Fruit fly (Drosophila melanogaster) whole organism, prepupa: ENCODE data around the gene Dyro.
A peak's percentile ranks its signal among the peaks of the same experiment; 100 is the strongest.

ENCODE experiments used
- CG10631 ChIP-seq: fragments of 200-800 bp; sonication (Bioruptor generic); optimal IDR thresholded peaks from 2 replicates; lab custom pipeline; 2016; ENCODE audit warnings: missing biosample characterization, missing genetic modification characterization
- CG11294 ChIP-seq: fragments of 200-800 bp; sonication (Bioruptor generic); IDR thresholded peaks from 2 replicates; pipeline ENCODE4 v1.3.6; 2022; ENCODE audit warnings: missing biosample characterization, missing genetic modification characterization
- CG11762 ChIP-seq: fragments of 200-800 bp; sonication (Bioruptor generic); optimal IDR thresholded peaks from 3 replicates; lab custom pipeline; 2016; ENCODE audit warnings: missing biosample characterization, missing genetic modification characterization; ENCODE audit not compliant: insufficient read depth
- CG11902 ChIP-seq: fragments of 200-800 bp; sonication (Bioruptor generic); optimal IDR thresholded peaks from 3 replicates; lab custom pipeline; 2016; ENCODE audit warnings: missing biosample characterization, missing genetic modification characterization
- CG15336 ChIP-seq: fragments of 200-800 bp; sonication (Bioruptor generic); IDR thresholded peaks from 2 replicates; pipeline ENCODE4 v1.3.6; 2022; ENCODE audit warnings: missing biosample characterization, missing genetic modification characterization
- CG1621 ChIP-seq: fragments of 200-800 bp; sonication (Bioruptor generic); optimal IDR thresholded peaks from 3 replicates; lab custom pipeline; 2018; ENCODE audit warnings: missing biosample characterization, mild to moderate bottlenecking, missing genetic modification characterization
- CG16779 ChIP-seq: fragments of 200-800 bp; sonication (Bioruptor generic); optimal IDR thresholded peaks from 3 replicates; lab custom pipeline; 2017; ENCODE audit warnings: missing biosample characterization, mild to moderate bottlenecking, missing genetic modification characterization
- CG3032 ChIP-seq: fragments of 200-800 bp; optimal IDR thresholded peaks from 2 replicates; lab custom pipeline; 2019; ENCODE audit warnings: missing biosample characterization, mild to moderate bottlenecking, missing genetic modification characterization, moderate library complexity
- CG31627 ChIP-seq: fragments of 200-800 bp; sonication (Bioruptor generic); optimal IDR thresholded peaks from 3 replicates; lab custom pipeline; 2016; ENCODE audit warnings: missing biosample characterization, missing genetic modification characterization
- CG32006 ChIP-seq: fragments of 200-800 bp; sonication (Bioruptor generic); optimal IDR thresholded peaks from 3 replicates; lab custom pipeline; 2017; ENCODE audit warnings: missing biosample characterization, mild to moderate bottlenecking, missing genetic modification characterization
- CG34406 ChIP-seq: fragments of 200-800 bp; sonication (Bioruptor generic); optimal IDR thresholded peaks from 3 replicates; lab custom pipeline; 2016; ENCODE audit warnings: missing biosample characterization, missing genetic modification characterization
- CG3919 ChIP-seq: fragments of 200-800 bp; sonication (Bioruptor generic); optimal IDR thresholded peaks from 3 replicates; lab custom pipeline; 2016; ENCODE audit warnings: missing biosample characterization, missing genetic modification characterization
- CG4318 ChIP-seq: fragments of 200-800 bp; sonication (Bioruptor generic); optimal IDR thresholded peaks from 3 replicates; lab custom pipeline; 2017; ENCODE audit warnings: missing biosample characterization, mild to moderate bottlenecking, missing genetic modification characterization
- CG7368 ChIP-seq: fragments of 200-800 bp; sonication (Bioruptor generic); optimal IDR thresholded peaks from 3 replicates; lab custom pipeline; 2016; ENCODE audit warnings: missing biosample characterization, missing genetic modification characterization
- CG8119 ChIP-seq: fragments of 200-800 bp; sonication (Bioruptor generic); IDR thresholded peaks from 3 replicates; pipeline ENCODE4 v1.3.6; 2022; ENCODE audit warnings: missing biosample characterization, missing genetic modification characterization
- CG8319 ChIP-seq: fragments of 200-800 bp; sonication (Bioruptor generic); optimal IDR thresholded peaks from 3 replicates; lab custom pipeline; 2016; ENCODE audit warnings: missing biosample characterization, missing genetic modification characterization
- CG8632 ChIP-seq: fragments of 200-800 bp; sonication (Bioruptor generic); optimal IDR thresholded peaks from 3 replicates; lab custom pipeline; 2016; ENCODE audit warnings: missing biosample characterization, missing genetic modification characterization
- CG9139 ChIP-seq: fragments of 200-800 bp; sonication (Bioruptor generic); optimal IDR thresholded peaks from 3 replicates; lab custom pipeline; 2017; ENCODE audit warnings: missing biosample characterization, mild to moderate bottlenecking, missing genetic modification characterization
- Eip75B ChIP-seq: fragments of 200-800 bp; sonication (Bioruptor generic); optimal IDR thresholded peaks from 3 replicates; lab custom pipeline; 2016; ENCODE audit warnings: missing biosample characterization, missing genetic modification characterization
- Eip78C ChIP-seq: fragments of 200-800 bp; sonication (Bioruptor generic); peaks from one replicate; lab custom pipeline; 2016; ENCODE audit warnings: missing biosample characterization, missing genetic modification characterization
- Eip93F ChIP-seq: fragments of 200-800 bp; sonication (Bioruptor generic); optimal IDR thresholded peaks from 2 replicates; lab custom pipeline; 2016; ENCODE audit warnings: missing biosample characterization, mild to moderate bottlenecking, missing genetic modification characterization
- Ets21C ChIP-seq: fragments of 200-800 bp; sonication (Bioruptor generic); optimal IDR thresholded peaks from 3 replicates; lab custom pipeline; 2016; ENCODE audit warnings: missing biosample characterization, missing genetic modification characterization
- Ets96B ChIP-seq: fragments of 200-800 bp; optimal IDR thresholded peaks from 2 replicates; lab custom pipeline; 2019; ENCODE audit warnings: missing biosample characterization, mild to moderate bottlenecking, missing genetic modification characterization, moderate library complexity
- Hr38 ChIP-seq: sonication (Bioruptor generic); optimal IDR thresholded peaks from 2 replicates; lab custom pipeline; 2016; ENCODE audit warnings: missing biosample characterization, missing genetic modification characterization
- Hr39 ChIP-seq: fragments of 200-800 bp; sonication (Bioruptor generic); optimal IDR thresholded peaks from 2 replicates; lab custom pipeline; 2016; ENCODE audit warnings: missing biosample characterization, missing genetic modification characterization
- Hr4 ChIP-seq: fragments of 200-800 bp; sonication (Bioruptor generic); optimal IDR thresholded peaks from 3 replicates; lab custom pipeline; 2016; ENCODE audit warnings: missing biosample characterization, missing genetic modification characterization
- Lpt ChIP-seq: fragments of 200-800 bp; sonication (Bioruptor generic); optimal IDR thresholded peaks from 3 replicates; lab custom pipeline; 2016; ENCODE audit warnings: missing biosample characterization, missing genetic modification characterization
- Met ChIP-seq: fragments of 200-800 bp; sonication (Bioruptor generic); optimal IDR thresholded peaks from 3 replicates; lab custom pipeline; 2016; ENCODE audit warnings: missing biosample characterization, missing genetic modification characterization
- OdsH ChIP-seq: fragments of 200-800 bp; sonication (Bioruptor generic); optimal IDR thresholded peaks from 3 replicates; lab custom pipeline; 2016; ENCODE audit warnings: missing biosample characterization, missing genetic modification characterization
- Smox ChIP-seq: fragments of 200-800 bp; sonication (Bioruptor generic); optimal IDR thresholded peaks from 3 replicates; lab custom pipeline; 2016; ENCODE audit warnings: missing biosample characterization, missing genetic modification characterization
- Sox102F ChIP-seq: fragments of 200-800 bp; sonication (Bioruptor generic); optimal IDR thresholded peaks from 2 replicates; lab custom pipeline; 2016; ENCODE audit warnings: missing biosample characterization, mild to moderate bottlenecking, missing genetic modification characterization
- Sox14 ChIP-seq: fragments of 200-800 bp; sonication (Bioruptor generic); optimal IDR thresholded peaks from 3 replicates; lab custom pipeline; 2016; ENCODE audit warnings: missing biosample characterization, missing genetic modification characterization
- dac ChIP-seq: fragments of 200-800 bp; sonication (Bioruptor generic); optimal IDR thresholded peaks from 2 replicates; lab custom pipeline; 2017; ENCODE audit warnings: missing biosample characterization, mild to moderate bottlenecking, missing genetic modification characterization
- dsx ChIP-seq: fragments of 200-800 bp; optimal IDR thresholded peaks from 3 replicates; lab custom pipeline; 2019; ENCODE audit warnings: missing biosample characterization, mild to moderate bottlenecking, missing genetic modification characterization, moderate library complexity; ENCODE audit not compliant: poor library complexity, severe bottlenecking
- esn ChIP-seq: fragments of 200-800 bp; sonication (Bioruptor generic); optimal IDR thresholded peaks from 2 replicates; lab custom pipeline; 2016; ENCODE audit warnings: missing biosample characterization, mild to moderate bottlenecking, missing genetic modification characterization, moderate library complexity
- fd59A ChIP-seq: fragments of 200-800 bp; sonication (Bioruptor generic); optimal IDR thresholded peaks from 2 replicates; lab custom pipeline; 2017; ENCODE audit warnings: missing biosample characterization, mild to moderate bottlenecking, missing genetic modification characterization, missing genetic modification reagents
- fkh ChIP-seq: fragments of 200-800 bp; sonication (Bioruptor generic); optimal IDR thresholded peaks from 3 replicates; lab custom pipeline; 2017; ENCODE audit warnings: missing biosample characterization, mild to moderate bottlenecking, missing genetic modification characterization, moderate library complexity
- lz ChIP-seq: fragments of 200-800 bp; sonication (Bioruptor generic); optimal IDR thresholded peaks from 3 replicates; lab custom pipeline; 2016; ENCODE audit warnings: missing biosample characterization, missing genetic modification characterization
- net ChIP-seq: fragments of 200-800 bp; sonication (Bioruptor generic); optimal IDR thresholded peaks from 3 replicates; lab custom pipeline; 2016; ENCODE audit warnings: missing biosample characterization, missing genetic modification characterization
- pdm3 ChIP-seq: fragments of 200-800 bp; sonication (Bioruptor generic); optimal IDR thresholded peaks from 3 replicates; lab custom pipeline; 2016; ENCODE audit warnings: missing biosample characterization, missing genetic modification characterization
- salr ChIP-seq, 2 experiments: fragments of 200-800 bp; sonication (Bioruptor generic); optimal IDR thresholded peaks; 3 replicates each; lab custom pipeline; 2016 to 2018; ENCODE audit warnings: missing biosample characterization in 2 of 2, missing genetic modification characterization in 2 of 2, mild to moderate bottlenecking in 1 of 2
- spab ChIP-seq: fragments of 200-800 bp; sonication (Bioruptor generic); optimal IDR thresholded peaks from 2 replicates; lab custom pipeline; 2017; ENCODE audit warnings: missing biosample characterization, mild to moderate bottlenecking, missing genetic modification characterization, missing genetic modification reagents
- ss ChIP-seq, 2 experiments: fragments of 200-800 bp; sonication (Bioruptor generic); optimal IDR thresholded peaks; 2 replicates in 1 of 2; 3 replicates in 1 of 2; lab custom pipeline; 2017 to 2018; ENCODE audit warnings: mild to moderate bottlenecking in 2 of 2, missing biosample characterization in 2 of 2, missing genetic modification characterization in 2 of 2, moderate library complexity in 1 of 2
- svp ChIP-seq: fragments of 200-800 bp; sonication (Bioruptor generic); peaks from one replicate; lab custom pipeline; 2016; ENCODE audit warnings: missing biosample characterization, missing genetic modification characterization

Dyro gene

dm6 chr3L:11296150-11296800 lies 556 bp upstream of the Dyro start (continued):
- TF ChIP-seq CG11294 (GFP tag; lab: Robert Waterston, UW) (peak; percentile 72; the same call in 1 of the 2 replicates), CG3919 (GFP tag; lab: Kevin White, UChicago) (peak; percentile 90), fkh (GFP tag; lab: Kevin White, UChicago) (peak; percentile 58), CG34406 (peak; percentile 90), Ets21C (GFP tag; lab: Kevin White, UChicago) (peak; percentile 71), CG11902 (peak; percentile 75), Hr38 (GFP tag; lab: Kevin White, UChicago) (no peak), Eip78C (GFP tag; lab: Kevin White, UChicago) (peak; percentile 98), dsx (GFP tag; lab: Kevin White, UChicago) (peak; percentile 78), CG7368 (peak; percentile 57), ss (GFP tag; optimal IDR thresholded peaks at IDR 0.05; lab: Kevin White, UChicago) (peak; percentile 90 to 94), CG3032 (tag; lab: Kevin White, UChicago) (peak; percentile 92), lz (GFP tag; lab: Kevin White, UChicago) (peak; percentile 89), Sox102F (peak; percentile 77), Ets96B (tag; lab: Kevin White, UChicago) (peak; percentile 88), CG9139 (peak; percentile 79), Lpt (GFP tag; lab: Kevin White, UChicago) (peak; percentile 90), OdsH (GFP tag; lab: Kevin White, UChicago) (peak; percentile 93), dac (GFP tag; lab: Kevin White, UChicago) (peak; percentile 95), CG16779 (tag; lab: Kevin White, UChicago) (peak; percentile 87), CG11762 (GFP tag; lab: Kevin White, UChicago) (peak; percentile 84), CG8119 (GFP tag; lab: Robert Waterston, UW) (peak; percentile 96)

- TF ChIP-seq pdm3 (GFP tag; lab: Kevin White, UChicago) (peak; percentile 15), OdsH (GFP tag; lab: Kevin White, UChicago) (peak; percentile 18), CG16779 (tag; lab: Kevin White, UChicago) (peak; percentile 3), CG32006 (peak; percentile 40), svp (peak; percentile 27), CG11902 (no peak), Hr4 (GFP tag; lab: Kevin White, UChicago) (peak; percentile 28), Eip78C (GFP tag; lab: Kevin White, UChicago) (peak; percentile 66), CG10631 (no peak)
Observed at dm6 chr3L:11295164-11295516, 579 bp downstream of the Dyro start.

dm6 chr3L:11294496-11295163 lies 1.1 kb downstream of the Dyro start:
- TF ChIP-seq CG34406 = peak; percentile 5
- no peak for TF ChIP-seq CG4318 (GFP tag; lab: Kevin White, UChicago)
- no peak for TF ChIP-seq lz (GFP tag; lab: Kevin White, UChicago)
- TF ChIP-seq CG7368 = no peak
- no peak for TF ChIP-seq CG32006
- TF ChIP-seq Met (GFP tag; lab: Kevin White, UChicago) = no peak
- TF ChIP-seq Smox = no peak
- TF ChIP-seq CG3032 (tag; lab: Kevin White, UChicago) = no peak
- no peak for TF ChIP-seq CG1621 (tag; lab: Kevin White, UChicago)
- no peak for TF ChIP-seq CG16779 (tag; lab: Kevin White, UChicago)
- peak; percentile 10 for TF ChIP-seq Sox102F
- no peak for TF ChIP-seq dac (GFP tag; lab: Kevin White, UChicago)
- TF ChIP-seq salr (GFP tag; optimal IDR thresholded peaks at IDR 0.05; lab: Kevin White, UChicago) = no peak
- TF ChIP-seq spab (GFP tag; lab: Kevin White, UChicago) = no peak
- no peak for TF ChIP-seq CG8319
- no peak for TF ChIP-seq esn (GFP tag; lab: Kevin White, UChicago)
- no peak for TF ChIP-seq ss (GFP tag; optimal IDR thresholded peaks at IDR 0.05; lab: Kevin White, UChicago)
- TF ChIP-seq Sox14 = peak; percentile 25
- no peak for TF ChIP-seq dsx (GFP tag; lab: Kevin White, UChicago)
- peak; percentile 49; the same call in 1 of the 3 replicates for TF ChIP-seq CG8119 (GFP tag; lab: Robert Waterston, UW)
- TF ChIP-seq svp = peak; percentile 79
- TF ChIP-seq CG9139 = peak; percentile 19
- no peak for TF ChIP-seq Hr39
- no peak for TF ChIP-seq CG8632 (GFP tag; lab: Kevin White, UChicago)
- TF ChIP-seq fd59A (GFP tag; lab: Kevin White, UChicago) = no peak
- no peak for TF ChIP-seq CG31627 (GFP tag; lab: Kevin White, UChicago)
- no peak for TF ChIP-seq net (GFP tag; lab: Kevin White, UChicago)
- TF ChIP-seq Hr38 (GFP tag; lab: Kevin White, UChicago) = no peak
- peak; percentile 49; the same call in 1 of the 2 replicates for TF ChIP-seq CG15336
- peak; percentile 35 for TF ChIP-seq Eip75B (GFP tag; lab: Kevin White, UChicago)
- TF ChIP-seq Eip93F (GFP tag; lab: Kevin White, UChicago) = no peak
